Worm (Caenorhabditis elegans) whole organism, L4/young adult: ENCODE results near the gene T21B4.3.

ENCODE experiments used
- W03F9.2 ChIP-seq: fragments of 150-350 bp; optimal IDR thresholded peaks from 2 replicates; lab custom pipeline; 2014; ENCODE audit warnings: missing biosample characterization, missing genetic modification characterization
- dao-5 ChIP-seq: sonication (generic microtip); optimal IDR thresholded peaks from 2 replicates; lab custom pipeline; 2016; ENCODE audit warnings: missing genotype, missing genetic modification characterization, moderate library complexity, missing compliant biosample characterization
- him-1 ChIP-seq: sonication (generic microtip); optimal IDR thresholded peaks from 2 replicates; lab custom pipeline; 2016; ENCODE audit warnings: missing genotype, missing genetic modification reagents, missing genetic modification characterization, missing compliant biosample characterization

- TF ChIP-seq W03F9.2 (tag; lab: Kevin White, UChicago) (no peak), dao-5 (tag; lab: Kevin White, UChicago) (no peak), him-1 (tag; lab: Kevin White, UChicago) (no peak)
Measured at ce11 chrII:12448241-12448640, 48.6 kb downstream of the T21B4.3 start, which contains the start of gene srh-27.
